Fruit fly (Drosophila melanogaster): Measurements from ENCODE around the gene CG5011.

Gene CG5011

DNA sequence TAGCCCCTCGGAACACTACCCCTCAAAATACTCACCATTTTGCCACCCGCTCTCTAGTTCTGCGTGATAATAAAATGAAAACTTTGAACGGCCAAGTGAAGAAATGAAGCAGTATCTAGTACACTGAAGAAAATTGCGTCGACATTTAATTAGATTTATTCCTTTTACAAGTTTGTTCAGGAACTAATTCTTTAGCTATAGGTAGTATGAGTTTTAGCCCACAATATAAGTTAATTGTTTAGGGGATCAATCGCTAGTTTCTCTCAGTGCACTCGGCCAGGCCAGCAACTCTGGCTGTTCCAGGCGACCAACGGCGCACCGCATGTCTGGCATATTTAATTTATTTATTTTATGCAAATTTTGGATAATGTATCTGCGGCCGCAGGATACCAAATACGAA lies 30.2 kb downstream of the CG5011 start (continued):
- no peak for TF ChIP-seq ab (GFP tag; optimal IDR thresholded peaks at IDR 0.05)
- TF ChIP-seq prd (optimal IDR thresholded peaks at IDR 0.05), result no peak
- peak; percentile 47; the same call in 1 of the 3 replicates for TF ChIP-seq prd (GFP tag; IDR thresholded peaks at IDR 0.05)
- TF ChIP-seq lmd (GFP tag; IDR thresholded peaks at IDR 0.05), result peak; percentile 50
- no peak for TF ChIP-seq CG3163 (GFP tag; optimal IDR thresholded peaks at IDR 0.05)
- TF ChIP-seq Hr3 (GFP tag; optimal IDR thresholded peaks at IDR 0.05), result no peak
- no peak for TF ChIP-seq Hey (tag; optimal IDR thresholded peaks at IDR 0.05)
- TF ChIP-seq dysf (GFP tag; IDR thresholded peaks at IDR 0.05), result peak; percentile 51; the same call in 2 of the 3 replicates
- TF ChIP-seq CG9797 (GFP tag; optimal IDR thresholded peaks at IDR 0.05), result no peak
- TF ChIP-seq CG15011 (GFP tag; optimal IDR thresholded peaks at IDR 0.05), result no peak
- no peak for TF ChIP-seq trh (GFP tag; optimal IDR thresholded peaks at IDR 0.05)
- TF ChIP-seq CG3847 (GFP tag; IDR thresholded peaks at IDR 0.05), result no peak
- no peak for TF ChIP-seq Poxn (GFP tag; IDR thresholded peaks at IDR 0.05)
- TF ChIP-seq stwl (tag; optimal IDR thresholded peaks at IDR 0.05), result no peak
- no peak for TF ChIP-seq CG12071 (GFP tag; optimal IDR thresholded peaks at IDR 0.05)
- peak; percentile 8 for TF ChIP-seq tin (GFP tag; optimal IDR thresholded peaks at IDR 0.05)
- TF ChIP-seq CG10274 (GFP tag; optimal IDR thresholded peaks at IDR 0.05), result no peak
- no peak for TF ChIP-seq CG11723 (GFP tag; optimal IDR thresholded peaks at IDR 0.05)
- TF ChIP-seq HLH54F (GFP tag; optimal IDR thresholded peaks at IDR 0.05), result no peak
- no peak for TF ChIP-seq CG11085 (GFP tag; IDR thresholded peaks at IDR 0.05)
- no peak for TF ChIP-seq chm (GFP tag; IDR thresholded peaks at IDR 0.05)
- TF ChIP-seq CG17802 (tag; optimal IDR thresholded peaks at IDR 0.05), result no peak
- TF ChIP-seq fru (optimal IDR thresholded peaks at IDR 0.05), result no peak
- TF ChIP-seq Oli (tag; optimal IDR thresholded peaks at IDR 0.05), result peak; percentile 24
- TF ChIP-seq pho (GFP tag; optimal IDR thresholded peaks at IDR 0.05), result no peak
- peak; percentile 28 for TF ChIP-seq CG10147 (GFP tag; optimal IDR thresholded peaks at IDR 0.05)
- no peak for TF ChIP-seq Atf3 (GFP tag; optimal IDR thresholded peaks at IDR 0.05)
- peak in 1 of 2 experiments; percentile 23 for TF ChIP-seq eve (GFP tag; optimal IDR thresholded peaks at IDR 0.05)
- TF ChIP-seq unpg (GFP tag; optimal IDR thresholded peaks at IDR 0.05), result peak; percentile 39
- TF ChIP-seq slp2 (GFP tag; optimal IDR thresholded peaks at IDR 0.05), result no peak
- TF ChIP-seq ara (GFP tag; IDR thresholded peaks at IDR 0.05), result no peak
- TF ChIP-seq salm (tag; optimal IDR thresholded peaks at IDR 0.05), result no peak
- no peak for TF ChIP-seq CG3995 (GFP tag; optimal IDR thresholded peaks at IDR 0.05)
- no peak for TF ChIP-seq CG7928 (GFP tag; optimal IDR thresholded peaks at IDR 0.05)
- no peak for TF ChIP-seq hbn (GFP tag; IDR thresholded peaks at IDR 0.05; ENCODE audit: partially characterized antibody)
- TF ChIP-seq Kr (GFP tag; optimal IDR thresholded peaks at IDR 0.05), result no peak
- TF ChIP-seq gfzf (GFP tag; optimal IDR thresholded peaks at IDR 0.05), result no peak
- TF ChIP-seq CrebB (tag; optimal IDR thresholded peaks at IDR 0.05), result peak; percentile 4
- TF ChIP-seq tup (GFP tag; optimal IDR thresholded peaks at IDR 0.05), result no peak
- no peak for TF ChIP-seq Oaz (GFP tag; IDR thresholded peaks at IDR 0.05)
- TF ChIP-seq sima (GFP tag; optimal IDR thresholded peaks at IDR 0.05), result no peak
- peak; percentile 57 for TF ChIP-seq Hmr (GFP tag; optimal IDR thresholded peaks at IDR 0.05)
- TF ChIP-seq CG9609 (GFP tag; optimal IDR thresholded peaks at IDR 0.05), result no peak
- TF ChIP-seq tap (tag; optimal IDR thresholded peaks at IDR 0.05), result no peak
- no peak for TF ChIP-seq CG18764 (GFP tag; optimal IDR thresholded peaks at IDR 0.05)
- TF ChIP-seq Asciz (GFP tag; optimal IDR thresholded peaks at IDR 0.05), result no peak
- no peak for TF ChIP-seq CG8359 (GFP tag; optimal IDR thresholded peaks at IDR 0.05; ENCODE audit: borderline replicate concordance)
- TF ChIP-seq z (GFP tag; IDR thresholded peaks at IDR 0.05), result no peak
- no peak for TF ChIP-seq CG6254 (GFP tag; optimal IDR thresholded peaks at IDR 0.05)
- no peak for TF ChIP-seq Dfd (GFP tag; optimal IDR thresholded peaks at IDR 0.05)
- no peak for TF ChIP-seq CG10565 (GFP tag; optimal IDR thresholded peaks at IDR 0.05)
- no peak for TF ChIP-seq sug (tag; optimal IDR thresholded peaks at IDR 0.05)
- no peak for TF ChIP-seq twi (tag; optimal IDR thresholded peaks at IDR 0.05)

Data from whole organism, embryonic.